Worm (Caenorhabditis elegans): Measurements from ENCODE around the gene scl-23.
"Not testable (repeated sequence)": the region's sequence is repeated elsewhere in the genome, so short reads cannot be mapped to it uniquely, and the experiment has no call there.

The scl-23 gene

DNA sequence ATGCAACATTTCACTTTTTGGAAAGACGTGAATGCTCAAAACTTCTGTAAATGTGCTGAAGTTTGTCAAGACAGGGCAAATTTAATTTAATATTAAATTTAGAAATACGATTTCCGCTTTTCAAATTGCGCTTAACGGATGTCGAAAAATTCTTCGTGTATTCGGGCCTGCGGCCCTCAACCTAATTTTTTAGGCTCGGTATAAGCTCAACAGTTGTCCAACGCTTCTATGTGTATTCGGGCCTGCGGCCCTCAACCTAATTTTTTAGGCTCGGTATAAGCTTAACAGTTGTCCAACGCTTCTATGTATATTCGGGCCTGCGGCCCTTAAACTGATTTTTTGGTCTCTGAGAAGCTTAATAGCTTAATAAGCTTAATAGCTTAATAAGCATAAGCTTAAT, 28.9 kb upstream of the scl-23 start (continued):
- TF ChIP-seq Y95B8A.8 (GFP tag; IDR thresholded peaks at IDR 0.05) (0 out of 2 replicates have a peak, but pooled peaks have one; percentile 27), snpc-3.4 (tag; optimal IDR thresholded peaks at IDR 0.05) (no peak), snpc-1.1 (tag; optimal IDR thresholded peaks at IDR 0.05; ENCODE audit: insufficient read depth) (no peak), zfh-2 (GFP tag; conservative IDR thresholded peaks at IDR 0.05) (no peak), ztf-18 (tag; optimal IDR thresholded peaks at IDR 0.05) (no peak), madf-10 (tag; optimal IDR thresholded peaks at IDR 0.05) (no peak), atf-7 (tag; optimal IDR thresholded peaks at IDR 0.05) (no peak), F10E7.11 (tag; optimal IDR thresholded peaks at IDR 0.05) (no peak), hmg-1.2 (GFP tag; IDR thresholded peaks at IDR 0.05) (0 out of 2 replicates have a peak, but pooled peaks have one; percentile 11), F49E8.2 (tag; optimal IDR thresholded peaks at IDR 0.05; ENCODE audit: insufficient read depth) (no peak), sdz-38 (tag; optimal IDR thresholded peaks at IDR 0.05) (no peak)

DNA sequence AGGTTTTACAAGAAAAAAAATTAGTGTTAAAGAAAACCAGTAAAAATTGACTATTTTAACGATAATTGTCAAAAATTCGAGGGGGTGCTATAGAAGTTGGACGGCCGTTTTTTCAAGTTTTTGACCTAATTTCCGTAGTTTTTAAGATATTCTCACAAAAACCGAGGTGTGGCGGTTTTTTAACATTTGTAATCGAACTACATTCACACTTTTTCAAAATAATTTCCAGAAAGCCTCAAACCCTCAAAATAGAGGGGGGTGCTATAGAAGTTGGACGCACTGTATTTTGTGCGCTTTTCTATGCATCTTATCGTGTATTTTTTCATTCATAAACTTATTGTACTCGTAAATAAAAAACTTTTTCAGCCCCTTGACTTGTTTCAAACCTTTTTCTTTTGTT, 21.5 kb upstream of the scl-23 start, which contains the start of gene F29C4.4:
F29C4.4 (plus strand) TSS at position 301 of the 400 bp plus-strand sequence.
- not testable (repeated sequence) for TF ChIP-seq nhr-120 (GFP tag; IDR thresholded peaks at IDR 0.05); nhr-80 (tag; optimal IDR thresholded peaks at IDR 0.05); lsl-1 (GFP tag; optimal IDR thresholded peaks at IDR 0.05)

DNA sequence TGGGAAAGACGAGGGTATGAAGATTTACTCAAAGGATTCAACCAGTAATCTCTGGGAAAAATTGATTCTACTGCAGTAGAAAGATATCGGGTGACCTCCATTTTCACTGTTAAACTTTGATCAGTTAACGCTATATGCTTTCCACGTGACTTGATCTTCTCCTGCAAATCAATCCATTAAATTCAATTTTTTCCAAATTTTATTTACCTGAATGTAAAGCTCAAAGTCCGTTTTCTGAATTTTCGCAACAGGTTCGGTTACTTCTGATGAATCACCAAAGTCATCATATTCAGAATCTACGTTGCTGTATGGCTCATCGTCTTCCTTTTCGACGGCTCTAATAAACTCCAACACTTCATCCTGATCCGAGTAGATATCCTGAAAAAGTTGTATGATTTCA, 19.4 kb upstream of the scl-23 start, which contains the start of gene B0545.4:
B0545.4 (minus strand) TSS at position 101 of the 400 bp plus-strand sequence.
- no peak for TF ChIP-seq ceh-27 (GFP tag; optimal IDR thresholded peaks at IDR 0.05)

DNA sequence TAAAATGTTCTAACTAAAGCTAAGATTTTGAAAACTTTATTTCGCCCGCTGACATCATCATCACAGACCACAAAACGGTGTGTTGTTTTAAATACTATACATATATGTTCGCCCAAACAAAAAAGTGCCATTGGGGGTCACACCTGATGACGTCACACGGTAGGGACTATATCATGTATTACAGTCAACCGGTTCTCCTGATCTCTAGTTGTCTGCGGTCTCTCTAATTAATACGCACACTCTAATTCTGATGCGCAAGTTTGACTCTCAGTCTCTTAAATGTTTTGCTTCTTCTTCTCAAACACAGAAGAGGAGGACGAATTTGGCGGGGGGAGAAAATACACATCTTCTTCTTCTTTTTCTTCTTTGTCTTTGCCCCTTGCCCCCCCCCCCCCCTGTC, 13.0 kb upstream of the scl-23 start:
- TF ChIP-seq egrh-3 (GFP tag; IDR thresholded peaks at IDR 0.05) (0 out of 2 replicates have a peak, but pooled peaks have one; percentile 10), atf-7 (tag; optimal IDR thresholded peaks at IDR 0.05) (peak; percentile 37), egl-44 (GFP tag; IDR thresholded peaks at IDR 0.05) (no peak), lin-40 (tag; optimal IDR thresholded peaks at IDR 0.05) (peak; percentile 59), ceh-27 (GFP tag; optimal IDR thresholded peaks at IDR 0.05) (peak; percentile 28)

DNA sequence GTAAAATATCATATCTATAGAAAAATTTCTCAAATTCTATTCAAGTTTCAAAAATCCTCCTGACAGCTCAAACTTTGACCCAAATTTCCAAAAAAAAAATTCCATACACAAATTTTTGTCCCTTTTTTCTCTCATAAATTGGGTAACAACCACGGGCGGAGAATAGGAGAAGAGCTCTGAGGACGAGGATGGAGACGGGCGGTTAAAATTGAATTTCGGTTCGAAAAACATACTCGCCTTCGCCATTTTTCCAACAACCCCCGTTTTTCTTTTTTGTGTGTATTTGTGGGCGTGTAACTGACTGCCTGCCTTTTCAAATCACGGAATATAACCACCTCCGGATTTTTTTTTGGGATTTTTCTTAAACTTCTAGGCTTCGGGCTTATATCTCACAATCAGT, 7.8 kb upstream of the scl-23 start:
- TF ChIP-seq attf-6 (GFP tag; IDR thresholded peaks at IDR 0.05) (no peak), ceh-40 (GFP tag; IDR thresholded peaks at IDR 0.05) (no peak), tbx-9 (tag; optimal IDR thresholded peaks at IDR 0.05; ENCODE audit: borderline replicate concordance) (no peak), ceh-79 (tag; optimal IDR thresholded peaks at IDR 0.05) (no peak), ztf-6 (GFP tag; IDR thresholded peaks at IDR 0.05) (no peak), F57A8.1 (GFP tag; optimal IDR thresholded peaks at IDR 0.05) (no peak), B0336.3 (GFP tag; IDR thresholded peaks at IDR 0.05) (no peak), lsy-27 (tag; optimal IDR thresholded peaks at IDR 0.05; ENCODE audit: borderline replicate concordance, insufficient read depth) (no peak)

DNA sequence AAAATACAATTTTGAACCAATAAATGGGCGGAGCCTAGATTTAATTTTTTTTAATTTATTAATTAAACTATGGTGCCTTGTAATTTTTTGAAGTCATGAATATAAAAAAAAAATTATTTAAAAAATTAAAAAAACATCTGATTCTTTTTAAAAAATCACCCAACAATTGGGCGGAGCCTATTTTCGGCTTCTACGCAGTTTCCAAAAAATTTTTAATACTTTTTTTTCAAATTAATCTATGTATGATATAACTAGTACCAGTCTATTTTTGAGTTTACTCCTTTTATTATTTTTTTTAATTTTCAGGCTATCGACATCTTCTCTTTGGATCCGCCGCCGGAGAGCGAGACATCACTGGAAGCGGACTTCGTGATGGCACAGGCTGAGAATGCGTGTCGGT, 1.8 kb upstream of the scl-23 start, which contains the start of gene tpa-1:
tpa-1 (plus strand) TSS at position 301 of the 400 bp plus-strand sequence.
- no peak for TF ChIP-seq B0261.1 (tag; optimal IDR thresholded peaks at IDR 0.05)
- TF ChIP-seq lin-35 (GFP tag; optimal IDR thresholded peaks at IDR 0.05): no peak

DNA sequence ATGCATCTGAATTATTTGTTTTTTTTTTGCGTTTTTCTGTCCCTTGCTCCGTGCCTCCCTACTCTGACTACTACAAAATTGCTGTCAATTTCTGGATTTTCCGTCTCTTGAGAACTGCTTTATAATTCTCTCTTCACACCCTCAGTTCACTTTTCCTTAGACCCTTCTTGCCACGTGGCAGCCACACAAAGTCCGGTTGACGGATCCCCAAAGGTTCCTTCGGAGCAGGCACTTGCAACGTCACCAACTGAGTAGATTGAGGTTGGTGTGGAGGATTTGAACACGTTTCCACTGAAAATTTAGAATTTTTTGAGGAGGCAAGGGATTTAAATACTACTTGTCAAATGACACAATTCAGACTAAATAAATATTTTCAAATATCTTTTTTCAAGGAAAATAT, 3.1 kb downstream of the scl-23 start:
- TF ChIP-seq attf-5 (GFP tag; optimal IDR thresholded peaks at IDR 0.05) (no peak), athp-1 (tag; optimal IDR thresholded peaks at IDR 0.05) (no peak), B0019.2 (GFP tag; conservative IDR thresholded peaks at IDR 0.05) (no peak), F55B11.4 (tag; optimal IDR thresholded peaks at IDR 0.05; ENCODE audit: borderline replicate concordance, insufficient read depth) (no peak), hmg-1.2 (GFP tag; IDR thresholded peaks at IDR 0.05) (no peak), die-1 (tag; optimal IDR thresholded peaks at IDR 0.05) (no peak), ceh-40 (GFP tag; IDR thresholded peaks at IDR 0.05) (no peak), K11D2.4 (GFP tag; IDR thresholded peaks at IDR 0.05) (no peak), lin-40 (tag; optimal IDR thresholded peaks at IDR 0.05) (no peak), F49E8.2 (tag; optimal IDR thresholded peaks at IDR 0.05; ENCODE audit: insufficient read depth) (no peak), nfyb-1 (GFP tag; IDR thresholded peaks at IDR 0.05) (no peak), lsl-1 (GFP tag; optimal IDR thresholded peaks at IDR 0.05) (no peak), hsf-1 (GFP tag; IDR thresholded peaks at IDR 0.05) (no peak), nhr-120 (GFP tag; IDR thresholded peaks at IDR 0.05) (no peak)
